Worm (Caenorhabditis elegans): ENCODE measurements around the gene srg-58.

DNA sequence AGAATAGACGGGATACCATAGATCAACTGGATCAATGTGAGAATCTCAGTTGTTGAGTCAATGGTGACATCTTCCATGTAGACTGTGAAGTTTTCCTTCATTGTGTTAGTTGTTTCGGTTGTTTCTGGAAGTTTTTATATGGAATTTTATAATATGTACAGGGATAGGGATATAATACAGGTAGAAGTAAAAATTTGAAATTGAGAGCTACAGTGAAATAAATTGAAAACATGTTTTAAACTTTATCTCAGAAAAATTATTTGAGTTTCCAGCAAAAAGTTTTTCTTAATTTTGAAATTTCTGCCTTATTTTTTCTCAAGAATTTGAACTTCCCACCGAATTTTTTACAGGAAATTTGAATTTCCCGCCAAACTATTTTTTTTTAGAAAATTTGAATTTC is 17.1 kb downstream of the srg-58 start, which contains the start of gene srg-62:
- TF ChIP-seq nhr-237 (tag; optimal IDR thresholded peaks at IDR 0.05): no peak
- no peak for TF ChIP-seq snpc-4 (tag; optimal IDR thresholded peaks at IDR 0.05)
- TF ChIP-seq nhr-12 (tag; optimal IDR thresholded peaks at IDR 0.05): no peak
- TF ChIP-seq blmp-1 (tag; optimal IDR thresholded peaks at IDR 0.05): no peak
- TF ChIP-seq elt-3 (tag; optimal IDR thresholded peaks at IDR 0.05): no peak

Measured in whole organism, mixed stage, embryonic.